Fruit fly (Drosophila melanogaster): Measurements from ENCODE around the gene dac.

Gene dac

dm6 chr2L:16451858-16452257 is 33.9 kb downstream of the dac start (continued):
- no peak for TF ChIP-seq gro (GFP tag; optimal IDR thresholded peaks at IDR 0.05)
- no peak for TF ChIP-seq YL-1 (GFP tag; optimal IDR thresholded peaks at IDR 0.05)
- peak; percentile 61 for TF ChIP-seq ATbp (GFP tag; optimal IDR thresholded peaks at IDR 0.05)
- peak; percentile 15 for TF ChIP-seq Blimp-1 (GFP tag; optimal IDR thresholded peaks at IDR 0.05)
- no peak for TF ChIP-seq chn (GFP tag; optimal IDR thresholded peaks at IDR 0.05)
- TF ChIP-seq bsh (GFP tag; optimal IDR thresholded peaks at IDR 0.05) = peak in 1 of 2 experiments; percentile 10
- peak; percentile 4 for TF ChIP-seq dmrt99B (tag; optimal IDR thresholded peaks at IDR 0.05)
- no peak for TF ChIP-seq CG6254 (GFP tag; optimal IDR thresholded peaks at IDR 0.05)
- peak; percentile 17 for TF ChIP-seq CrebB (tag; optimal IDR thresholded peaks at IDR 0.05)
- TF ChIP-seq CG18764 (GFP tag; optimal IDR thresholded peaks at IDR 0.05) = no peak
- TF ChIP-seq zfh1 (GFP tag; IDR thresholded peaks at IDR 0.05) = 0 out of 3 replicates have a peak, but pooled peaks have one; percentile 28
- TF ChIP-seq CG1647 (GFP tag; optimal IDR thresholded peaks at IDR 0.05) = no peak
- TF ChIP-seq grn (GFP tag; optimal IDR thresholded peaks at IDR 0.05) = no peak
- TF ChIP-seq caup (GFP tag; optimal IDR thresholded peaks at IDR 0.05; ENCODE audit: severe bottlenecking) = peak; percentile 7
- TF ChIP-seq CG10366 (GFP tag; IDR thresholded peaks at IDR 0.05) = no peak
- TF ChIP-seq z (GFP tag; IDR thresholded peaks at IDR 0.05) = no peak
- no peak for TF ChIP-seq Bgb (GFP tag; IDR thresholded peaks at IDR 0.05; ENCODE audit: partially characterized antibody)
- no peak for TF ChIP-seq gfzf (GFP tag; optimal IDR thresholded peaks at IDR 0.05)
- TF ChIP-seq ci (GFP tag; IDR thresholded peaks at IDR 0.05) = 0 out of 3 replicates have a peak, but pooled peaks have one; percentile 34
- no peak for TF ChIP-seq CG18011 (GFP tag; optimal IDR thresholded peaks at IDR 0.05)
- TF ChIP-seq CG10565 (GFP tag; optimal IDR thresholded peaks at IDR 0.05) = no peak
- 0 out of 3 replicates have a peak, but pooled peaks have one; percentile 19 for TF ChIP-seq Dbx (GFP tag; IDR thresholded peaks at IDR 0.05)
- TF ChIP-seq CG6813 (GFP tag; optimal IDR thresholded peaks at IDR 0.05) = peak; percentile 3
- TF ChIP-seq PHDP (tag; optimal IDR thresholded peaks at IDR 0.05) = peak; percentile 62
- TF ChIP-seq CG13624 (GFP tag; optimal IDR thresholded peaks at IDR 0.05) = no peak
- no peak for TF ChIP-seq CG1792 (GFP tag; optimal IDR thresholded peaks at IDR 0.05)
- no peak for TF ChIP-seq knrl (GFP tag; IDR thresholded peaks at IDR 0.05; ENCODE audit: partially characterized antibody)
- TF ChIP-seq Fer3 (tag; optimal IDR thresholded peaks at IDR 0.05) = peak; percentile 11
- peak; percentile 38 for TF ChIP-seq CG3407 (GFP tag; optimal IDR thresholded peaks at IDR 0.05)
- TF ChIP-seq hkb (optimal IDR thresholded peaks at IDR 0.05) = no peak
- TF ChIP-seq hkb (GFP tag; IDR thresholded peaks at IDR 0.05) = no peak
- no peak for TF ChIP-seq CG9727 (GFP tag; optimal IDR thresholded peaks at IDR 0.05)
- no peak for TF ChIP-seq cad (GFP tag; optimal IDR thresholded peaks at IDR 0.05)
- peak in 1 of 2 experiments; percentile 80 for TF ChIP-seq Pdp1 (GFP tag; optimal IDR thresholded peaks at IDR 0.05)
- TF ChIP-seq MESR4 (GFP tag; optimal IDR thresholded peaks at IDR 0.05) = no peak
- TF ChIP-seq CG11093 (GFP tag; IDR thresholded peaks at IDR 0.05) = no peak
- TF ChIP-seq CG1529 (GFP tag; optimal IDR thresholded peaks at IDR 0.05) = no peak
- peak; percentile 26 for TF ChIP-seq unpg (GFP tag; optimal IDR thresholded peaks at IDR 0.05)
- 0 out of 3 replicates have a peak, but pooled peaks have one; percentile 21 for TF ChIP-seq gce (GFP tag; IDR thresholded peaks at IDR 0.05)
- peak; percentile 34 for TF ChIP-seq CG18599 (GFP tag; optimal IDR thresholded peaks at IDR 0.05)
- TF ChIP-seq ac (GFP tag; optimal IDR thresholded peaks at IDR 0.05) = no peak
- TF ChIP-seq CG7357 (GFP tag; IDR thresholded peaks at IDR 0.05) = no peak
- TF ChIP-seq zen2 (GFP tag; IDR thresholded peaks at IDR 0.05; ENCODE audit: partially characterized antibody) = no peak
- peak; percentile 9 for TF ChIP-seq CG15514 (GFP tag; optimal IDR thresholded peaks at IDR 0.05)
- no peak for TF ChIP-seq HLH54F (GFP tag; optimal IDR thresholded peaks at IDR 0.05)
- TF ChIP-seq CG6689 (GFP tag; IDR thresholded peaks at IDR 0.05) = no peak
- TF ChIP-seq CG9609 (GFP tag; optimal IDR thresholded peaks at IDR 0.05) = no peak
- TF ChIP-seq az2 (GFP tag; optimal IDR thresholded peaks at IDR 0.05) = no peak
- peak; percentile 18 for TF ChIP-seq CG1603 (tag; optimal IDR thresholded peaks at IDR 0.05)
- no peak for TF ChIP-seq CG10431 (GFP tag; optimal IDR thresholded peaks at IDR 0.05)

All from whole organism, embryonic.